Worm (Caenorhabditis elegans): ENCODE data around the gene pgp-6.

Gene pgp-6

ce11 chrX:10900079-10900724 lies 23.0 kb upstream of the pgp-6 start, which contains the start of gene suca-1 (continued):
- TF ChIP-seq spr-1 (tag; optimal IDR thresholded peaks at IDR 0.05): no peak
- peak; percentile 92 for TF ChIP-seq mxl-3 (GFP tag; optimal IDR thresholded peaks at IDR 0.05)
- peak; percentile 39 for TF ChIP-seq mep-1 (tag; optimal IDR thresholded peaks at IDR 0.05)

- no peak for TF ChIP-seq Y48G9A.11 (GFP tag; IDR thresholded peaks at IDR 0.05)
- TF ChIP-seq dmd-8 (GFP tag; IDR thresholded peaks at IDR 0.05): no peak
- TF ChIP-seq zip-2 (tag; optimal IDR thresholded peaks at IDR 0.05): no peak
- TF ChIP-seq daf-19 (GFP tag; conservative IDR thresholded peaks at IDR 0.05): no peak
- no peak for TF ChIP-seq zfp-3 (GFP tag; conservative IDR thresholded peaks at IDR 0.05)
- TF ChIP-seq ceh-28 (tag; optimal IDR thresholded peaks at IDR 0.05): no peak
- TF ChIP-seq ztf-7 (tag; optimal IDR thresholded peaks at IDR 0.05): no peak
- TF ChIP-seq lin-15B (tag; optimal IDR thresholded peaks at IDR 0.05): no peak
These were observed 19.3 kb upstream of the pgp-6 start, which contains the start of gene haly-1 for ce11 chrX:10896498-10896897. Gene haly-1 (minus strand): TSS chrX:10896598.

ce11 chrX:10891890-10892289 lies 14.7 kb upstream of the pgp-6 start, which contains the start of gene F47B10.3:
Gene F47B10.3 (plus strand): TSS chrX:10892190.
- TF ChIP-seq spr-1 (tag; optimal IDR thresholded peaks at IDR 0.05): no peak
- TF ChIP-seq mep-1 (tag; optimal IDR thresholded peaks at IDR 0.05): no peak
- TF ChIP-seq hlh-30 (tag; optimal IDR thresholded peaks at IDR 0.05; ENCODE audit: insufficient read depth): no peak
- TF ChIP-seq dpl-1 (GFP tag; optimal IDR thresholded peaks at IDR 0.05): no peak
- TF ChIP-seq zip-2 (tag; optimal IDR thresholded peaks at IDR 0.05): no peak
- TF ChIP-seq ceh-82 (tag; optimal IDR thresholded peaks at IDR 0.05): no peak

ce11 chrX:10890965-10891364 lies 13.7 kb upstream of the pgp-6 start, which contains the start of gene F47B10.4:
Gene F47B10.4 (plus strand): TSS chrX:10891265.
- no peak for TF ChIP-seq daf-12 (tag; optimal IDR thresholded peaks at IDR 0.05)
- no peak for TF ChIP-seq daf-19 (GFP tag; conservative IDR thresholded peaks at IDR 0.05)
- TF ChIP-seq set-16 (GFP tag; IDR thresholded peaks at IDR 0.05): no peak
- TF ChIP-seq ZK337.2 (GFP tag; IDR thresholded peaks at IDR 0.05): no peak
- TF ChIP-seq Y105C5A.15 (GFP tag; IDR thresholded peaks at IDR 0.05): no peak
- no peak for TF ChIP-seq lin-29 (GFP tag; IDR thresholded peaks at IDR 0.05)
- no peak for TF ChIP-seq pqm-1 (tag; optimal IDR thresholded peaks at IDR 0.05)
- no peak for TF ChIP-seq madf-9 (GFP tag; conservative IDR thresholded peaks at IDR 0.05)
- TF ChIP-seq daf-16 (GFP tag; optimal IDR thresholded peaks at IDR 0.05): no peak
- no peak for TF ChIP-seq daf-16 (tag; optimal IDR thresholded peaks at IDR 0.05)
- no peak for TF ChIP-seq lin-38 (GFP tag; IDR thresholded peaks at IDR 0.05)
- no peak for TF ChIP-seq skn-1 (tag; optimal IDR thresholded peaks at IDR 0.05)
- no peak for TF ChIP-seq unc-39 (tag; optimal IDR thresholded peaks at IDR 0.05)
- no peak for TF ChIP-seq cey-2 (tag; optimal IDR thresholded peaks at IDR 0.05; ENCODE audit: borderline replicate concordance, insufficient read depth)
- TF ChIP-seq vab-7 (GFP tag; IDR thresholded peaks at IDR 0.05): no peak
- no peak for TF ChIP-seq aha-1 (tag)
- no peak for TF ChIP-seq D1046.2 (GFP tag; IDR thresholded peaks at IDR 0.05)

ce11 chrX:10890456-10890855 lies 13.2 kb upstream of the pgp-6 start, which contains the start of gene F47B10.5:
Gene F47B10.5 (minus strand): TSS chrX:10890556.
- no peak for TF ChIP-seq unc-62 (GFP tag; optimal IDR thresholded peaks at IDR 0.05 in 1 of 2)
- TF ChIP-seq unc-62 (tag; optimal IDR thresholded peaks at IDR 0.05): no peak
- TF ChIP-seq nhr-237 (tag; optimal IDR thresholded peaks at IDR 0.05): no peak
- no peak for TF ChIP-seq mdl-1 (tag; optimal IDR thresholded peaks at IDR 0.05)
- peak; percentile 35 for TF ChIP-seq aha-1 (tag)
- no peak for TF ChIP-seq aly-2 (tag; optimal IDR thresholded peaks at IDR 0.05)
- no peak for TF ChIP-seq F26F4.8 (GFP tag; conservative IDR thresholded peaks at IDR 0.05)
